Worm (Caenorhabditis elegans) whole organism, L1 larva: ENCODE data around the gene atg-18.

ENCODE experiments used
- ceh-82 ChIP-seq, 3 experiments: fragments of 150-350 bp in 1 of 3; sonication (generic microtip) in 2 of 3; optimal IDR thresholded peaks; 2 replicates each; lab custom pipeline; 2014 to 2017; ENCODE audit warnings: missing biosample characterization in 3 of 3, missing genetic modification characterization in 3 of 3
- ceh-90 ChIP-seq: sonication (generic microtip); optimal IDR thresholded peaks from 2 replicates; lab custom pipeline; 2016; ENCODE audit warnings: missing genetic modification characterization, missing compliant biosample characterization
- fkh-10 ChIP-seq: sonication (generic microtip); optimal IDR thresholded peaks from 2 replicates; lab custom pipeline; 2017; ENCODE audit warnings: missing biosample characterization, missing genetic modification reagents, missing genetic modification characterization
- lin-39 ChIP-seq: fragments of 150-350 bp; optimal IDR thresholded peaks from 2 replicates; lab custom pipeline; 2014; ENCODE audit warnings: missing biosample characterization, missing genetic modification reagents, missing genetic modification characterization
- nhr-12 ChIP-seq: sonication (generic microtip); optimal IDR thresholded peaks from 2 replicates; lab custom pipeline; 2017; ENCODE audit warnings: missing biosample characterization, missing genetic modification characterization
- nhr-76 ChIP-seq: sonication (generic microtip); optimal IDR thresholded peaks from 2 replicates; lab custom pipeline; 2017; ENCODE audit warnings: missing biosample characterization, missing genetic modification characterization
- skn-1 ChIP-seq: fragments of 150-350 bp; optimal IDR thresholded peaks from 2 replicates; lab custom pipeline; 2014; ENCODE audit warnings: missing biosample characterization, missing genetic modification characterization

DNA sequence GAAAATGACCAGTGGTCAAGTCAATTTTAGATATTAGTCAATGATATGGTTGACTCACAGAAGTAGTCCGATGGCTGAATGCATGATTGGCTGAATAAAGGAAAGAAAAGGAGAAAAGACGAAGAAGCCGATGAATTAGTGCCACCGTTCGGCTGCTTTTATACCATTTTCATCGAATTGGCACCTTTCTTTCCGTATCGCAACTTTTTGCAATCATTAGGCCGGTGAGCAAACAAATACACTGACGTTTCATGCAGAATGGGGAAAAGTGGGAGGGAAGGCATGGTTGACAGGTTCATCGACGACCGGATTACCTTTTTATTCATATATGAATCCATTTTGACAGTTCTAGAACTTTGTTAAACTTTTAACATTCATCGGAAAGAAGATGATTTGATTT is 9.9 kb downstream of the atg-18 start, which contains the start of gene idpc-2:
- no peak for TF ChIP-seq ceh-82 (tag; optimal IDR thresholded peaks at IDR 0.05; lab: Kevin White, UChicago)
- TF ChIP-seq skn-1 (tag; lab: Kevin White, UChicago), result no peak
- no peak for TF ChIP-seq nhr-12 (tag; lab: Kevin White, UChicago)
- no peak for TF ChIP-seq lin-39 (tag; lab: Kevin White, UChicago)
- TF ChIP-seq ceh-90 (tag; lab: Kevin White, UChicago), result no peak
- no peak for TF ChIP-seq fkh-10
- no peak for TF ChIP-seq nhr-76
